Worm (Caenorhabditis elegans) whole organism, late embryonic: ENCODE data around the gene R160.13.

Experiments used
- ama-1 ChIP-seq: fragments of 150-350 bp; optimal IDR thresholded peaks from 2 replicates; lab custom pipeline; 2014
- ceh-30 ChIP-seq: fragments of 150-350 bp; optimal IDR thresholded peaks from 2 replicates; lab custom pipeline; 2014; ENCODE audit warnings: missing biosample characterization, missing genetic modification characterization
- ceh-34 ChIP-seq: sonication (generic microtip); optimal IDR thresholded peaks from 2 replicates; lab custom pipeline; 2016; ENCODE audit warnings: mild to moderate bottlenecking, missing genetic modification characterization, missing compliant biosample characterization
- elt-2 ChIP-seq: sonication (generic microtip); optimal IDR thresholded peaks from 2 replicates; lab custom pipeline; 2016; ENCODE audit warnings: missing genetic modification reagents, missing genetic modification characterization, missing compliant biosample characterization
- hlh-6 ChIP-seq: sonication (generic microtip); optimal IDR thresholded peaks from 2 replicates; lab custom pipeline; 2016; ENCODE audit warnings: missing genotype, missing genetic modification characterization, missing compliant biosample characterization
- lim-6 ChIP-seq: sonication (generic microtip); optimal IDR thresholded peaks from 2 replicates; lab custom pipeline; 2016; ENCODE audit warnings: missing genetic modification characterization, missing compliant biosample characterization
- nhr-11 ChIP-seq: fragments of 150-350 bp; optimal IDR thresholded peaks from 2 replicates; lab custom pipeline; 2014; ENCODE audit warnings: missing biosample characterization, missing genetic modification characterization
- pha-4 ChIP-seq: fragments of 150-350 bp; optimal IDR thresholded peaks from 2 replicates; lab custom pipeline; 2018; ENCODE audit warnings: missing biosample characterization, missing genetic modification reagents, missing genetic modification characterization
- pros-1 ChIP-seq: fragments of 150-350 bp; optimal IDR thresholded peaks from 2 replicates; lab custom pipeline; 2014; ENCODE audit warnings: missing biosample characterization, missing genetic modification reagents, missing genetic modification characterization
- ref-2 ChIP-seq: sonication (generic microtip); optimal IDR thresholded peaks from 2 replicates; lab custom pipeline; 2016; ENCODE audit warnings: missing genetic modification characterization, missing compliant biosample characterization
- sox-4 ChIP-seq: sonication (generic microtip); optimal IDR thresholded peaks from 2 replicates; lab custom pipeline; 2017; ENCODE audit warnings: mild to moderate bottlenecking, missing genetic modification characterization, inconsistent platforms, missing compliant biosample characterization
- tbx-2 ChIP-seq: sonication (generic microtip); optimal IDR thresholded peaks from 2 replicates; lab custom pipeline; 2016; ENCODE audit warnings: missing genetic modification characterization, missing compliant biosample characterization

ce11 chrX:4404717-4405116, 33.4 kb upstream of the R160.13 start:
- TF ChIP-seq sox-4 (tag; lab: Kevin White, UChicago) = no peak
- no peak for TF ChIP-seq elt-2 (tag; lab: Kevin White, UChicago)
- no peak for TF ChIP-seq tbx-2 (tag; lab: Kevin White, UChicago)
- TF ChIP-seq hlh-6 (tag; lab: Kevin White, UChicago) = no peak
- TF ChIP-seq pros-1 (tag; lab: Kevin White, UChicago) = no peak
- TF ChIP-seq ceh-34 = no peak
- no peak for TF ChIP-seq ceh-30
- TF ChIP-seq pha-4 (tag; lab: Kevin White, UChicago) = no peak
- no peak for TF ChIP-seq lim-6
- TF ChIP-seq ref-2 = no peak
- no peak for TF ChIP-seq ama-1 (lab: Kevin White, UChicago)
- no peak for TF ChIP-seq nhr-11
